Fruit fly (Drosophila melanogaster): ENCODE measurements around the gene CG11723.

The CG11723 gene

DNA sequence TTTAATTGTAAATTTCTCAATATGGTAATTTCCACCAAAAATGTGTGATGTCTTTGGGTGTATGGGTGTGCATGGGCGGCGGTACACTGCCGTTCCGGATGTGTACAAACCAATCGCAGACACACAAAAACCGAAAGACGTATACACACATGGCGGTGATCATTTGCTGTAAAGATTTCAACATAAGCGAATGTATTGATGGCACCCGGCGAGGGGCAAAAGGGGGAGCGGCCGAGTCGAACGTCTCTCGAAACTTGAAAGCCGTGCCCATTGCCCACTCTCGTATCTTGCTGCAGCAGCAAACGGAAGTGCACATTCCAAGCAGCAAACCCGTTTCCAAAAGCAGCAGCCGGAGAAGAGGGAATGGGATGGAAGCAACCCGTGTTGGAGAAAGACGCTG, 15.2 kb upstream of the CG11723 start:
- no peak for TF ChIP-seq Sin3A (optimal IDR thresholded peaks at IDR 0.05)
- TF ChIP-seq insv (optimal IDR thresholded peaks at IDR 0.05): no peak
- TF ChIP-seq ttk (optimal IDR thresholded peaks at IDR 0.05): no peak
- TF ChIP-seq psq (optimal IDR thresholded peaks at IDR 0.05): no peak
- no peak for TF ChIP-seq h (optimal IDR thresholded peaks at IDR 0.05)
- no peak for TF ChIP-seq Myc (optimal IDR thresholded peaks at IDR 0.05)

DNA sequence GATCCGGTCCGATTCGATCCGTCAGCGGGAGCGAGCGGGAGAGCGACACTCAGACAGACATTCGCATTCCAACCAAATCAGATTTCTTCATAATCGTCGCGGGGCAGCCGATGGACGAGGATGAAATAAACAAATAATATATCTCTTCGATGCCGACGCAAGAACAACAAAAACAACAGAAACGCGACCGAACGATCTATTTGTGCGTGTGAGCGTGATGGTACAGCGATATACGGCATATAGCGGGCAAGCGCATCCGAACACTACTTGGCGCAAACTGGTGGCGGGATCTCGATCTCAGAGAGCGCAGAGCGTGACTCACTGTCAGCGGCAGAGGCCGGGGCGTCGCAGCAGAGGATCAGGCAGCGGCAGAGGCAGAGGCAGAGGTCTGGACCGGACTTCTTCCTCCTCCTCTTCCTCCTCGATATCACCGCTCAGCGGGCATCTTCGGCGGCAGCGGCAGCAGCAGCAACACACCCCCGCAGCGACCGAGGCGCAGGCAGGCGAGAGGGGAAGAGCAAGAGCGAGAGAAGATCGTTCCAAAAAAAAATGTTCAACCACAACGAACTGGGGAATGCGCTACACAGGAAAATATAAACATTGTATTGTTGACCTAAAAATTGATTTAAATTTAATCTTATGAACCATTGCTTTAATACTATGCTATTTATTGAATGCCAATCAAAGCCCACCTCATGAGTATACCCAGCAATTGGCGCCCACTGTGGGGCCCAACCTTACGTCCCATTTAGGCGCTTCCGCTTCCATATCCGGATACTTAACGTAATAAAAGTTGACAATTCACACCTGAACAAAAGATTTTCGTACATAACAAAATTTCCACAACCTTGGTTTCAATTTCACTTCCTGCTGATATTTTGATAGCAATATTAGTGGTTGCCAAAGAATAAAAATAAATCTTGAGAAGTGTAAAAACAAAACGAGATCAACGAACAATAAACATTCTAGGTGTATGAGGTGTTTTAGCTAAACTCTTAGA, 14.5 kb upstream of the CG11723 start:
- TF ChIP-seq ttk (optimal IDR thresholded peaks at IDR 0.05): no peak

DNA sequence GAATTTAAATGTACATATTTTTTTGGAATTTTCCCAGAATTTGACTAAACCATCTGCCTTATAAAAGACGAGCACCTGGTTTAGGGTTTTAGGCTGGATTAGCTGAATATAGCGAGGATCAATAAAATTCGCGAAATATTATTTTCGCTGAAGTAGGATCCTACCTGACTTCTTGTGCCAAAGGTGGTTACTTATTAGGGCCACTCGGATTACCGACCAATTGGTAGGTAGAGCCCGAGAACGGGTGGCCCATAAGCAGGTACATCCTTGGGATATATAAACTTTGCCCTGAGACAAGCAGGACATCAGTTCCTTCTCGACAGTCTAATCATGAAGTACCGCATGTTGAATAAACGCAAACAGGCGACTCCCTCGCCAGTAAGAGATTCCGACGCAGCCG, 8.4 kb upstream of the CG11723 start, which contains the start of gene CG15382:
Gene CG15382 (plus strand): TSS at position 301 of the 400 bp plus-strand sequence.
- TF ChIP-seq ttk (optimal IDR thresholded peaks at IDR 0.05): no peak
- no peak for TF ChIP-seq Sin3A (optimal IDR thresholded peaks at IDR 0.05)
- TF ChIP-seq psq (optimal IDR thresholded peaks at IDR 0.05): no peak
- no peak for TF ChIP-seq insv (optimal IDR thresholded peaks at IDR 0.05)
- TF ChIP-seq h (optimal IDR thresholded peaks at IDR 0.05): no peak
- TF ChIP-seq Myc (optimal IDR thresholded peaks at IDR 0.05): no peak

dm6 chr2L:2151544-2152290, 4.6 kb upstream of the CG11723 start, which contains the start of gene AIF:
Gene AIF (plus strand): TSS chr2L:2151754.
- TF ChIP-seq psq (optimal IDR thresholded peaks at IDR 0.05): no peak
- no peak for TF ChIP-seq h (optimal IDR thresholded peaks at IDR 0.05)
- no peak for TF ChIP-seq Myc (optimal IDR thresholded peaks at IDR 0.05)
- TF ChIP-seq Sin3A (optimal IDR thresholded peaks at IDR 0.05): no peak
- TF ChIP-seq ttk (optimal IDR thresholded peaks at IDR 0.05): no peak
- TF ChIP-seq insv (optimal IDR thresholded peaks at IDR 0.05): no peak

dm6 chr2L:2144725-2145656, 2.1 kb downstream of the CG11723 start, which contains the start of gene tho2:
Gene tho2 (minus strand): TSS chr2L:2145187.
- TF ChIP-seq ttk (optimal IDR thresholded peaks at IDR 0.05) (no peak), psq (optimal IDR thresholded peaks at IDR 0.05) (no peak), h (optimal IDR thresholded peaks at IDR 0.05) (no peak), insv (optimal IDR thresholded peaks at IDR 0.05) (no peak), Myc (optimal IDR thresholded peaks at IDR 0.05) (no peak), Sin3A (optimal IDR thresholded peaks at IDR 0.05) (no peak)

- no peak for TF ChIP-seq ttk (optimal IDR thresholded peaks at IDR 0.05)
- TF ChIP-seq insv (optimal IDR thresholded peaks at IDR 0.05): no peak
- TF ChIP-seq Myc (optimal IDR thresholded peaks at IDR 0.05): no peak
- TF ChIP-seq Sin3A (optimal IDR thresholded peaks at IDR 0.05): no peak
- no peak for TF ChIP-seq h (optimal IDR thresholded peaks at IDR 0.05)
- TF ChIP-seq psq (optimal IDR thresholded peaks at IDR 0.05): no peak
Measured at dm6 chr2L:2133009-2133408, 14.1 kb downstream of the CG11723 start.

dm6 chr2L:2132215-2132614, 14.9 kb downstream of the CG11723 start:
- TF ChIP-seq psq (optimal IDR thresholded peaks at IDR 0.05): no peak
- no peak for TF ChIP-seq Sin3A (optimal IDR thresholded peaks at IDR 0.05)
- no peak for TF ChIP-seq ttk (optimal IDR thresholded peaks at IDR 0.05)
- TF ChIP-seq Myc (optimal IDR thresholded peaks at IDR 0.05): no peak
- TF ChIP-seq h (optimal IDR thresholded peaks at IDR 0.05): no peak
- no peak for TF ChIP-seq insv (optimal IDR thresholded peaks at IDR 0.05)

DNA sequence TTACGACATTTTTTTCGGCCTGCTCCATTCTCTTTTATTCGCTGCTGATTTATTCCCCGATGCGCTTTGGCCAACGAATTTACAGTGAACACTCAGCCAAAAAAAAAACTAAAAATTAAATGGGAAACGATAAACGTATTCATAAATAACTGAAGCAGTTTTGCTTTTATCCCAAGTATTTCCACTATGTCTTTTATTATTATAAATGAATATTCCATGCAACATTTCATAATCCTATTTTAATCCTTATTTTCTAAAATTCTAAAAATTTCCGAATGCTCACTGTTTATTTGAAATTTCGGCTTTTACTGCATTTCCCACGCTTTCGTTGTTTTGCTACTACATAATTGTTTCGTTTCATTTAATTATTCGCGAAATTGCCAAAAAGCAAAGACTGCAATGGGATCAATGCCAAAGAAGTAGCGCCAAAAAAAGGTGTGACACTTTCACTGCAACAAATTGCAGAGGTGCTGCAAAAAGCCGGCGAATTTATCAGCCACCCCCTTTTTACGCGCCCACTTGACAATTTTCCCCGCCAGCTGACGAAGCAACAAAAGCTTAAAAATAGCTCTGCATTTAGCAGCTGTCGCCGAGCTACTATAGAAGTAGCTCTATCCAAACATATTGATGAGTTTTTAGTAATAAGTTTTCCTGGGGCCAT, 15.5 kb downstream of the CG11723 start:
- TF ChIP-seq Sin3A (optimal IDR thresholded peaks at IDR 0.05) (no peak), ttk (optimal IDR thresholded peaks at IDR 0.05) (no peak), psq (optimal IDR thresholded peaks at IDR 0.05) (no peak), insv (optimal IDR thresholded peaks at IDR 0.05) (no peak), h (optimal IDR thresholded peaks at IDR 0.05) (no peak), Myc (optimal IDR thresholded peaks at IDR 0.05) (no peak)

DNA sequence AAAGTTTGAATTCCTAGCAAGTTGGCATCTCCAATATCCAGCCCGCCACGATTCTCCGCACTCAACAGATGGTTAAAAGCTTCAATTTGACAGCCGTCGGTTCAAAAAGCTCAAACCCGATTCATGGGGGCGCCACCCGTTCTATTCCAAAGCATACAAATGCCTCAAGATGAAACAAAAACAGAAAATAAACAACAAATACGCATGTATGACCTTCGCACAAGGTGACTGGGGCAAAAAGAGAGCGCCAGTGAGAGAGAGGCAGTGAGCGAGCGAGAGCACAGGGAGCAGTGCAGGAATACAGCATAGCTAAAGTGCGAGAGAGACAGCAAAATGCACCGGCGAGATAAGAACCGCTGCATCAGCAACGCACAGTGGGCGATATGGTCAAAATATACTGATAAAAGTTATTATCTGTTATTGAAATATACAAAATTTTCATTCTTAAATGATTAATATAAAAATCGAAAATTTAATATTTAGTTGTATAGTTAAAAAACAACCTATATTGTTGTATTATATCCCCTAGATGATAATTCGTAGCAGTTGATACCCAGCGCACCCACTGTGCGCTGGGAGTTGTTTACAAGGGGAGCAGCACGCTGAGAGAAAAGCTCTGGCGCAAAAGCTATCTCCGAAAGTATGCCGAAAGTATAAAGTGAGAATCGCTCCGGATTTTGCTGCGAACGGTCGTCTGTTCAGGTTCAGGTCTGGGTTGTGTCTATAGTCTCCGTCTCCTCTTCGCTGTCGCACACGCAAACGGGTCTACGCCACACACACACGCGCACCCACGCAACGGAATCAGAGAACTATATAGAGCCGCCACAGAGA, 16.7 kb downstream of the CG11723 start, which contains the start of gene Glyp:
Gene Glyp (plus strand): TSS at position 657 of the 831 bp plus-strand sequence.
- TF ChIP-seq h (optimal IDR thresholded peaks at IDR 0.05): no peak
- no peak for TF ChIP-seq Myc (optimal IDR thresholded peaks at IDR 0.05)
- TF ChIP-seq psq (optimal IDR thresholded peaks at IDR 0.05): no peak
- TF ChIP-seq ttk (optimal IDR thresholded peaks at IDR 0.05): no peak
- no peak for TF ChIP-seq insv (optimal IDR thresholded peaks at IDR 0.05)
- TF ChIP-seq Sin3A (optimal IDR thresholded peaks at IDR 0.05): no peak

dm6 chr2L:2129137-2129536, 17.9 kb downstream of the CG11723 start, which contains the start of gene CG4259:
Gene CG4259 (minus strand): TSS chr2L:2129237.
- no peak for TF ChIP-seq psq (optimal IDR thresholded peaks at IDR 0.05)
- TF ChIP-seq ttk (optimal IDR thresholded peaks at IDR 0.05): no peak
- TF ChIP-seq Sin3A (optimal IDR thresholded peaks at IDR 0.05): no peak
- no peak for TF ChIP-seq insv (optimal IDR thresholded peaks at IDR 0.05)
- TF ChIP-seq Myc (optimal IDR thresholded peaks at IDR 0.05): no peak
- TF ChIP-seq h (optimal IDR thresholded peaks at IDR 0.05): no peak

All from Kc167 (cell line).